Fruit fly (Drosophila melanogaster) whole organism, embryonic: Measurements from ENCODE around the gene Cyp6d4.

Experiments used
- Bgb ChIP-seq: fragments of 200-800 bp; sonication (Bioruptor generic); IDR thresholded peaks from 2 replicates; pipeline ENCODE4 v1.3.6; 2022; ENCODE audit warnings: missing biosample characterization, missing genetic modification characterization; ENCODE audit not compliant: partially characterized antibody
- C15 ChIP-seq: fragments of 200-800 bp; sonication (Bioruptor generic); IDR thresholded peaks from 3 replicates; pipeline ENCODE4 v1.3.6; 2022; ENCODE audit warnings: missing biosample characterization, missing genetic modification characterization
- CG10267 ChIP-seq: fragments of 200-800 bp; sonication (Bioruptor generic); optimal IDR thresholded peaks from 2 replicates; lab custom pipeline; 2018; ENCODE audit warnings: missing biosample characterization, mild to moderate bottlenecking, missing genetic modification characterization, moderate library complexity
- CG10979 ChIP-seq: fragments of 200-800 bp; sonication (Bioruptor generic); optimal IDR thresholded peaks from 2 replicates; lab custom pipeline; 2018; ENCODE audit warnings: missing biosample characterization, mild to moderate bottlenecking, missing genetic modification characterization, moderate library complexity
- CG11247 ChIP-seq: fragments of 200-800 bp; sonication (Bioruptor generic); IDR thresholded peaks from 2 replicates; pipeline ENCODE4 v1.3.6; 2022; ENCODE audit warnings: missing biosample characterization, missing genetic modification characterization
- CG13123 ChIP-seq: fragments of 200-800 bp; sonication (Bioruptor generic); optimal IDR thresholded peaks from 2 replicates; lab custom pipeline; 2016; ENCODE audit warnings: missing biosample characterization, missing genetic modification characterization
- CG14667 ChIP-seq: fragments of 200-800 bp; sonication (Bioruptor generic); IDR thresholded peaks from 2 replicates; pipeline ENCODE4 v1.3.6; 2022; ENCODE audit warnings: missing biosample characterization, missing genetic modification characterization
- CG14860 ChIP-seq: fragments of 200-800 bp; sonication (Bioruptor generic); IDR thresholded peaks from 3 replicates; pipeline ENCODE4 v1.3.6; 2022; ENCODE audit warnings: missing biosample characterization, missing genetic modification characterization; ENCODE audit not compliant: partially characterized antibody
- CG17186 ChIP-seq: fragments of 200-800 bp; sonication (Bioruptor generic); optimal IDR thresholded peaks from 3 replicates; lab custom pipeline; 2017; ENCODE audit warnings: missing biosample characterization, missing genetic modification reagents, missing genetic modification characterization
- CG17361 ChIP-seq: fragments of 200-800 bp; sonication (Bioruptor generic); IDR thresholded peaks from 3 replicates; pipeline ENCODE4 v1.3.6; 2022; ENCODE audit warnings: missing biosample characterization, missing genetic modification characterization
- CG17385 ChIP-seq: fragments of 200-800 bp; sonication (Bioruptor generic); optimal IDR thresholded peaks from 3 replicates; lab custom pipeline; 2018; ENCODE audit warnings: missing biosample characterization, mild to moderate bottlenecking, missing genetic modification characterization
- CG17912 ChIP-seq: fragments of 200-800 bp; sonication (Bioruptor generic); optimal IDR thresholded peaks from 2 replicates; lab custom pipeline; 2018; ENCODE audit warnings: missing biosample characterization, mild to moderate bottlenecking, missing genetic modification characterization
- CG2116 ChIP-seq: fragments of 200-800 bp; sonication (Bioruptor generic); optimal IDR thresholded peaks from 3 replicates; lab custom pipeline; 2018; ENCODE audit warnings: missing biosample characterization, mild to moderate bottlenecking, missing genetic modification characterization
- CG31365 ChIP-seq: fragments of 200-800 bp; sonication (Bioruptor generic); optimal IDR thresholded peaks from 2 replicates; lab custom pipeline; 2018; ENCODE audit warnings: missing biosample characterization, mild to moderate bottlenecking, missing genetic modification characterization
- CG3726 ChIP-seq: fragments of 200-800 bp; sonication (Bioruptor generic); IDR thresholded peaks from 3 replicates; pipeline ENCODE4, ENCODE4 v1.3.6; 2022; ENCODE audit warnings: missing biosample characterization, missing genetic modification characterization
- CG3847 ChIP-seq: fragments of 200-800 bp; sonication (Bioruptor generic); IDR thresholded peaks from 2 replicates; pipeline ENCODE4 v1.3.6; 2022; ENCODE audit warnings: missing biosample characterization, missing genetic modification characterization
- CG6175 ChIP-seq: fragments of 200-800 bp; sonication (Bioruptor generic); IDR thresholded peaks from 3 replicates; pipeline ENCODE4 v1.3.6; 2022; ENCODE audit warnings: missing biosample characterization, missing genetic modification characterization
- CG6791 ChIP-seq: fragments of 200-800 bp; sonication (Bioruptor generic); IDR thresholded peaks from 3 replicates; pipeline ENCODE4 v1.3.6; 2022; ENCODE audit warnings: missing biosample characterization, missing genetic modification characterization; ENCODE audit not compliant: partially characterized antibody
- CG7357 ChIP-seq: fragments of 200-800 bp; sonication (Bioruptor generic); IDR thresholded peaks from 3 replicates; pipeline ENCODE4 v1.3.6; 2022; ENCODE audit warnings: missing biosample characterization, missing genetic modification characterization
- CG7372 ChIP-seq: fragments of 200-800 bp; sonication (Bioruptor generic); IDR thresholded peaks from 2 replicates; pipeline ENCODE4 v1.3.6; 2022; ENCODE audit warnings: missing biosample characterization, missing genetic modification characterization
- CG8359 ChIP-seq: fragments of 200-800 bp; sonication (Bioruptor generic); optimal IDR thresholded peaks from 2 replicates; lab custom pipeline; 2017; ENCODE audit warnings: missing biosample characterization, mild to moderate bottlenecking, missing genetic modification characterization, borderline replicate concordance
- Doc2 ChIP-seq: fragments of 200-800 bp; sonication (Bioruptor generic); IDR thresholded peaks from 2 replicates; pipeline ENCODE4 v1.3.6; 2022; ENCODE audit warnings: missing biosample characterization, missing genetic modification characterization
- Hr39 ChIP-seq: fragments of >200 bp; optimal IDR thresholded peaks from 2 replicates; lab custom pipeline; 2017
- Hsf ChIP-seq: fragments of 200-800 bp; sonication (Bioruptor generic); optimal IDR thresholded peaks from 3 replicates; lab custom pipeline; 2016; ENCODE audit warnings: missing biosample characterization, missing genetic modification characterization
- MTF-1 ChIP-seq: fragments of 200-800 bp; sonication (Bioruptor generic); optimal IDR thresholded peaks from 2 replicates; lab custom pipeline; 2018; ENCODE audit warnings: missing biosample characterization, mild to moderate bottlenecking, missing genetic modification characterization, borderline replicate concordance
- Max ChIP-seq: fragments of 200-800 bp; sonication (Bioruptor generic); optimal IDR thresholded peaks from 2 replicates; lab custom pipeline; 2016; ENCODE audit warnings: missing biosample characterization, mild to moderate bottlenecking, missing genetic modification characterization
- NC2β ChIP-seq: fragments of 200-800 bp; sonication (Bioruptor generic); optimal IDR thresholded peaks from 2 replicates; lab custom pipeline; 2016; ENCODE audit warnings: missing biosample characterization, missing genetic modification characterization
- Oli ChIP-seq: fragments of 200-800 bp; sonication (Bioruptor generic); optimal IDR thresholded peaks from 2 replicates; lab custom pipeline; 2018; ENCODE audit warnings: missing biosample characterization, mild to moderate bottlenecking, missing genetic modification characterization, moderate library complexity
- Rfx ChIP-seq: fragments of 200-800 bp; sonication (Bioruptor generic); IDR thresholded peaks from 2 replicates; pipeline ENCODE4 v1.3.6; 2022; ENCODE audit warnings: missing biosample characterization, missing genetic modification characterization
- Sry-δ ChIP-seq: fragments of 200-800 bp; sonication (Bioruptor generic); optimal IDR thresholded peaks from 2 replicates; lab custom pipeline; 2016; ENCODE audit warnings: missing biosample characterization, missing genetic modification characterization
- amos ChIP-seq: fragments of 200-800 bp; sonication (Bioruptor generic); IDR thresholded peaks from 2 replicates; pipeline ENCODE4 v1.3.6; 2022; ENCODE audit warnings: missing biosample characterization, missing genetic modification characterization; ENCODE audit not compliant: partially characterized antibody
- ato ChIP-seq: fragments of 200-800 bp; sonication (Bioruptor generic); IDR thresholded peaks from 2 replicates; pipeline ENCODE4 v1.3.6; 2022; ENCODE audit warnings: missing biosample characterization, missing genetic modification characterization; ENCODE audit not compliant: partially characterized antibody
- az2 ChIP-seq: fragments of 200-800 bp; sonication (Bioruptor generic); optimal IDR thresholded peaks from 3 replicates; lab custom pipeline; 2016; ENCODE audit warnings: missing biosample characterization, missing genetic modification characterization
- chn ChIP-seq: fragments of 200-800 bp; sonication (Bioruptor generic); optimal IDR thresholded peaks from 2 replicates; lab custom pipeline; 2016; ENCODE audit warnings: missing biosample characterization, missing genetic modification characterization
- crc ChIP-seq: fragments of 200-800 bp; sonication (Bioruptor generic); optimal IDR thresholded peaks from 2 replicates; lab custom pipeline; 2016; ENCODE audit warnings: missing biosample characterization, missing genetic modification characterization
- crol ChIP-seq: fragments of 200-800 bp; sonication (Bioruptor generic); IDR thresholded peaks from 2 replicates; pipeline ENCODE4 v1.3.6; 2022; ENCODE audit warnings: missing biosample characterization, missing genetic modification characterization
- dpn ChIP-seq, 2 experiments: fragments of 200-800 bp; sonication (Bioruptor generic); optimal IDR thresholded peaks; 3 replicates each; lab custom pipeline; 2016; ENCODE audit warnings: missing biosample characterization in 2 of 2, missing genetic modification characterization in 2 of 2
- emc ChIP-seq: fragments of 200-800 bp; sonication (Bioruptor generic); optimal IDR thresholded peaks from 2 replicates; lab custom pipeline; 2016; ENCODE audit warnings: missing biosample characterization, missing genetic modification characterization
- fd102C ChIP-seq: fragments of 200-800 bp; sonication (Bioruptor generic); optimal IDR thresholded peaks from 2 replicates; lab custom pipeline; 2018; ENCODE audit warnings: missing biosample characterization, mild to moderate bottlenecking, missing genetic modification characterization, moderate library complexity
- gsb-n ChIP-seq: fragments of 200-800 bp; sonication (Bioruptor generic); optimal IDR thresholded peaks from 3 replicates; lab custom pipeline; 2018; ENCODE audit warnings: missing biosample characterization, mild to moderate bottlenecking, missing genetic modification characterization
- hb ChIP-seq: fragments of 200-800 bp; sonication (Bioruptor generic); IDR thresholded peaks from 3 replicates; pipeline ENCODE4 v1.3.6; 2022; ENCODE audit warnings: missing biosample characterization, missing genetic modification characterization; ENCODE audit not compliant: partially characterized antibody
- kni ChIP-seq: fragments of 200-800 bp; sonication (Bioruptor generic); optimal IDR thresholded peaks from 3 replicates; lab custom pipeline; 2017; ENCODE audit warnings: mild to moderate bottlenecking, missing biosample characterization, missing genetic modification reagents, missing genetic modification characterization
- nerfin-2 ChIP-seq: fragments of 200-800 bp; sonication (Bioruptor generic); IDR thresholded peaks from 2 replicates; pipeline ENCODE4 v1.3.6; 2022; ENCODE audit warnings: missing biosample characterization, missing genetic modification characterization; ENCODE audit not compliant: partially characterized antibody
- pnt ChIP-seq: fragments of 200-800 bp; sonication (Bioruptor generic); optimal IDR thresholded peaks from 3 replicates; lab custom pipeline; 2016; ENCODE audit warnings: missing biosample characterization, missing genetic modification characterization
- psq ChIP-seq: fragments of 200-800 bp; sonication (Bioruptor generic); optimal IDR thresholded peaks from 2 replicates; lab custom pipeline; 2017; ENCODE audit warnings: missing biosample characterization, missing genetic modification characterization
- pum ChIP-seq: fragments of 200-800 bp; sonication (Bioruptor generic); optimal IDR thresholded peaks from 2 replicates; lab custom pipeline; 2016; ENCODE audit warnings: missing biosample characterization, missing genetic modification characterization
- rib ChIP-seq: fragments of 200-800 bp; sonication (Bioruptor generic); IDR thresholded peaks from 2 replicates; pipeline ENCODE4 v1.3.6; 2022; ENCODE audit warnings: missing biosample characterization, missing genetic modification characterization
- run ChIP-seq: fragments of 200-800 bp; sonication (Bioruptor generic); optimal IDR thresholded peaks from 3 replicates; lab custom pipeline; 2018; ENCODE audit warnings: missing biosample characterization, mild to moderate bottlenecking, missing genetic modification characterization
- slou ChIP-seq: fragments of 200-800 bp; sonication (Bioruptor generic); optimal IDR thresholded peaks from 3 replicates; lab custom pipeline; 2016; ENCODE audit warnings: missing biosample characterization, missing genetic modification characterization
- tx ChIP-seq: fragments of 200-800 bp; sonication (Bioruptor generic); optimal IDR thresholded peaks from 2 replicates; lab custom pipeline; 2016; ENCODE audit warnings: missing biosample characterization, missing genetic modification characterization
- vfl ChIP-seq: fragments of 200-800 bp; sonication (Bioruptor generic); optimal IDR thresholded peaks from 2 replicates; lab custom pipeline; 2016; ENCODE audit warnings: missing biosample characterization, missing genetic modification characterization

The Cyp6d4 gene

dm6 chr3R:22690311-22690710, 7.8 kb upstream of the Cyp6d4 start, which contains the start of the genes wfs1 and Nup133 (continued):
- TF ChIP-seq CG3847 (GFP tag; lab: Robert Waterston, UW) (peak; percentile 75), run (peak; percentile 35), CG6175 (GFP tag; lab: Robert Waterston, UW) (no peak), tx (GFP tag; lab: Kevin White, UChicago) (no peak), crc (GFP tag; lab: Kevin White, UChicago) (no peak), emc (no peak), CG31365 (tag; lab: Kevin White, UChicago) (no peak), ato (GFP tag; lab: Robert Waterston, UW) (peak; percentile 55; the same call in 1 of the 2 replicates), gsb-n (tag; lab: Kevin White, UChicago) (peak; percentile 78), CG8359 (GFP tag; lab: Kevin White, UChicago) (peak; percentile 29), CG17186 (GFP tag; lab: Kevin White, UChicago) (no peak), CG6791 (GFP tag; lab: Robert Waterston, UW) (peak; percentile 79), CG3726 (GFP tag; lab: Robert Waterston, UW) (no peak), CG13123 (GFP tag; lab: Kevin White, UChicago) (peak; percentile 76), Rfx (peak; percentile 65), CG17912 (GFP tag; lab: Kevin White, UChicago) (no peak), Oli (tag; lab: Kevin White, UChicago) (peak; percentile 66), Hr39 (no peak), C15 (GFP tag; lab: Robert Waterston, UW) (0 out of 3 replicates have a peak, but pooled peaks have one; percentile 48), CG11247 (GFP tag; lab: Robert Waterston, UW) (0 out of 2 replicates have a peak, but pooled peaks have one; percentile 46), fd102C (GFP tag; lab: Kevin White, UChicago) (peak; percentile 1), Bgb (GFP tag; lab: Robert Waterston, UW) (peak; percentile 75), CG17361 (no peak; the same call in 1 of the 3 replicates), Sry-δ (peak; percentile 72), slou (GFP tag; lab: Kevin White, UChicago) (no peak), amos (peak; percentile 74), rib (GFP tag; lab: Robert Waterston, UW) (no peak), vfl (GFP tag; lab: Kevin White, UChicago) (no peak), CG14667 (GFP tag; lab: Robert Waterston, UW) (0 out of 2 replicates have a peak, but pooled peaks have one; percentile 7), CG7372 (GFP tag; lab: Robert Waterston, UW) (peak; percentile 65), Max (GFP tag; lab: Kevin White, UChicago) (peak; percentile 64), Doc2 (no peak), MTF-1 (GFP tag; lab: Kevin White, UChicago) (no peak), chn (peak; percentile 9), CG7357 (GFP tag; lab: Robert Waterston, UW) (no peak), Hsf (no peak), pum (GFP tag; lab: Kevin White, UChicago) (no peak), nerfin-2 (GFP tag; lab: Robert Waterston, UW) (peak; percentile 58), psq (GFP tag; lab: Kevin White, UChicago) (peak; percentile 19), CG10979 (tag; lab: Kevin White, UChicago) (peak; percentile 83), dpn (GFP tag; optimal IDR thresholded peaks at IDR 0.05; lab: Kevin White, UChicago) (peak in 1 of 2 experiments; percentile 75), CG10267 (tag; lab: Kevin White, UChicago) (peak; percentile 87), kni (GFP tag; lab: Kevin White, UChicago) (no peak), CG2116 (GFP tag; lab: Kevin White, UChicago) (peak; percentile 88), pnt (GFP tag; lab: Kevin White, UChicago) (no peak), NC2β (GFP tag; lab: Kevin White, UChicago) (no peak), CG17385 (GFP tag; lab: Kevin White, UChicago) (no peak), crol (GFP tag; lab: Robert Waterston, UW) (no peak), CG14860 (GFP tag; lab: Robert Waterston, UW) (peak; percentile 84), az2 (GFP tag; lab: Kevin White, UChicago) (peak; percentile 76), hb (peak; percentile 49; the same call in 1 of the 3 replicates)
